Worm (Caenorhabditis elegans) whole organism, midembryonic: ENCODE measurements around the gene tmc-2.

Experiments used
- T22C8.4 ChIP-seq: fragments of 200-800 bp; sonication (Bioruptor generic); IDR thresholded peaks from 2 replicates; pipeline ENCODE4 v1.3.6; 2022; ENCODE audit warnings: missing genetic modification characterization, missing compliant biosample characterization
- cog-1 ChIP-seq: sonication (generic microtip); optimal IDR thresholded peaks from 2 replicates; lab custom pipeline; 2016; ENCODE audit warnings: missing genetic modification characterization, missing compliant biosample characterization
- flt-1 ChIP-seq: fragments of 200-800 bp; sonication (Bioruptor generic); IDR thresholded peaks from 2 replicates; pipeline ENCODE4 v1.3.6; 2022; ENCODE audit warnings: missing genetic modification characterization, missing compliant biosample characterization
- med-1 ChIP-seq: sonication (generic microtip); optimal IDR thresholded peaks from 2 replicates; lab custom pipeline; 2017; ENCODE audit warnings: missing genetic modification characterization, mild to moderate bottlenecking, missing compliant biosample characterization, antibody characterized with exemption, missing genetic modification reagents; ENCODE audit not compliant: insufficient read depth
- ref-1 ChIP-seq: fragments of 200-800 bp; sonication (Bioruptor generic); conservative IDR thresholded peaks from 2 replicates; pipeline ENCODE4 v1.3.6; 2022; ENCODE audit warnings: missing genetic modification reagents, missing genetic modification characterization, missing compliant biosample characterization
- ztf-23 ChIP-seq: fragments of 200-800 bp; sonication (Bioruptor generic); IDR thresholded peaks from 2 replicates; pipeline ENCODE4 v1.3.6; 2022; ENCODE audit warnings: missing genetic modification reagents, missing genetic modification characterization, missing compliant biosample characterization

Gene tmc-2

DNA sequence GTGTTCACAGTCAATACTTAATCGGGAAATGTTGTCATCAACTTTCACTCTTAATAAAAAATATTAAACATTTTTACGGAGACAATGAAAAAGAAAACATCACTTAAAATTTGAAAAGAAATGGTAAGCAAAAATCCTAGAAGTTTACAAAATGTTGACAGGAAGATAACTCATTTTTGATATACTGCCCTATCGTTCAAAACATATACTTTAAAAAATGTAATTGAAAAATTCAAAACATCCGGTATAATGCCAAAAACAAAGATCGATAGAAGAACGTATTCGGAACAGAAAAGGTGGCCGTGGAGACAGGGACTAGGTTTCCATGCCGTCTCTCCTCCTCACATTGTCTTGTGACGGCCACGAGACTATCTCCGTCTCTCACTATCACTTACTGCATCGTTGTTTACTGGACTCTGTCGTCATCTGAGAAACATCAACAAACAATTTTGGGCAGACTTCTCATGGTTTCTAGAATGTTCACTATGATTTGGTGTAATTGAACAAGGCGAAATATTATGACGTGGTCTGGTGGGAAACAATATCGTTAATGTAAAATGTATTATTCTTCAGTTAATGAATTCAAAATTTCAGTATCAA, 44.0 kb downstream of the tmc-2 start, which contains the start of gene oga-1:
oga-1 (minus strand) TSS at position 51 of the 600 bp plus-strand sequence.
- TF ChIP-seq cog-1 (tag; lab: Kevin White, UChicago) (peak; percentile 57), T22C8.4 (GFP tag; lab: Robert Waterston, UW) (no peak), ref-1 (no peak)

DNA sequence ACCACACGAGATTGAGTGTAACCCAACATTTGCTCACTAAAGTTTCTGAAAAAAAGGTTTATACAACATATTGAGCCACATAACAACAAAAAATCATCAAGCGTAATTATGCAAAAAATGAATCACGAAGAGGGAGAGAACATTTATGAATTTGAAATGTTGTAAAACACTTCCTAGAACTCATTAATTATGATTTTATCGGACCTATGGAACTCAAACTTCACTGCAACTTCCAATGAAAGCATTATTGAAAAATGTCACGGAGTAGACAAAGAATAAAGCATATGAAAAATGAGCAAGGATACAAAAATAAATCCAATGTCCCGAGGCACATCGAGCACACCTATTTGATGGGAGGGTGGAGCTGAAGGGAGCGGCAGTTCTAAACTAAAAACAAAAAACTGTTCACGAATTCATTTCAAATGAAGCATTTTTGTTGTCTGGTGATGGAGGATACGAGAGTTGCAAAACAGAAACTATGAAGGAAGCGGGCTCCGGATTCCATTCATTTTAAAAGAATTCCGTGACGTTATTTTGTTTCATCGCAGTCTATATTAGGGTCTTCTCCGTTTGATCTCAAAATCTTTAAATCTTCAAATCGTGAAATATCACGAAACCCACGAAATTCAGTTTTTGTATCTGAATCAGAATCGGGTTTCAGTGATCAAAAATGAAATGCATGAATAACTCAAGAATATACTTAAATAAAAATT, 46.5 kb downstream of the tmc-2 start, which contains the start of gene flp-20:
flp-20 (minus strand) TSS at position 51 of the 713 bp plus-strand sequence.
- TF ChIP-seq med-1 (GFP tag; lab: Kevin White, UChicago), result no peak
- no peak for TF ChIP-seq flt-1 (GFP tag; lab: Robert Waterston, UW)
- TF ChIP-seq ztf-23 (GFP tag; lab: Robert Waterston, UW), result no peak
- TF ChIP-seq cog-1 (tag; lab: Kevin White, UChicago), result no peak
- no peak for TF ChIP-seq ref-1
